Worm (Caenorhabditis elegans) whole organism, L4 larva: ENCODE data around the gene ins-19.

Source experiments
- Y75B8A.6 ChIP-seq: fragments of 200-800 bp; sonication (Bioruptor generic); IDR thresholded peaks from 2 replicates; pipeline ENCODE4 v1.3.6; 2022; ENCODE audit warnings: missing genetic modification reagents, missing genetic modification characterization, missing compliant biosample characterization
- aly-2 ChIP-seq: sonication (generic microtip); optimal IDR thresholded peaks from 2 replicates; lab custom pipeline; 2018; ENCODE audit warnings: missing biosample characterization, missing genetic modification characterization
- ama-1 ChIP-seq: fragments of 150-350 bp; optimal IDR thresholded peaks from 2 replicates; lab custom pipeline; 2014; ENCODE audit warnings: inconsistent platforms, mixed read lengths
- arid-1 ChIP-seq: fragments of 200-800 bp; sonication (Bioruptor generic); conservative IDR thresholded peaks from 2 replicates; pipeline ENCODE4 v1.3.6; 2022; ENCODE audit warnings: missing genetic modification reagents, missing genetic modification characterization, missing compliant biosample characterization
- ceh-32 ChIP-seq: sonication (generic microtip); optimal IDR thresholded peaks from 2 replicates; lab custom pipeline; 2016; ENCODE audit warnings: mild to moderate bottlenecking, missing genetic modification characterization, missing compliant biosample characterization; ENCODE audit not compliant: poor library complexity
- cey-2 ChIP-seq: sonication (generic microtip); optimal IDR thresholded peaks from 3 replicates; lab custom pipeline; 2017; ENCODE audit warnings: missing genetic modification characterization, mild to moderate bottlenecking, missing compliant biosample characterization, antibody characterized with exemption, borderline replicate concordance; ENCODE audit not compliant: insufficient read depth
- ctbp-1 ChIP-seq: fragments of 200-800 bp; sonication (Bioruptor generic); IDR thresholded peaks from 2 replicates; pipeline ENCODE4 v1.3.6; 2022; ENCODE audit warnings: missing genetic modification reagents, missing genetic modification characterization, missing compliant biosample characterization
- daf-19 ChIP-seq: fragments of 200-800 bp; sonication (Bioruptor generic); conservative IDR thresholded peaks from 2 replicates; pipeline ENCODE4 v1.3.6; 2022; ENCODE audit warnings: missing genetic modification characterization, missing compliant biosample characterization
- dmd-6 ChIP-seq: fragments of 200-800 bp; sonication (Bioruptor generic); IDR thresholded peaks from 2 replicates; pipeline ENCODE4 v1.3.6; 2022; ENCODE audit warnings: missing genetic modification reagents, missing genetic modification characterization, missing compliant biosample characterization
- dpl-1 ChIP-seq: fragments of 150-350 bp; optimal IDR thresholded peaks from 2 replicates; lab custom pipeline; 2014; ENCODE audit warnings: missing biosample characterization, missing genetic modification reagents, missing genetic modification characterization
- egl-27 ChIP-seq: sonication (generic microtip); optimal IDR thresholded peaks from 3 replicates; lab custom pipeline; 2017; ENCODE audit warnings: missing biosample characterization, missing genetic modification reagents, missing genetic modification characterization
- egl-43 ChIP-seq: fragments of 200-800 bp; sonication (Bioruptor generic); IDR thresholded peaks from 2 replicates; pipeline ENCODE4 v1.3.6; 2022; ENCODE audit warnings: missing genetic modification reagents, missing genetic modification characterization, missing compliant biosample characterization
- fkh-10 ChIP-seq: fragments of 150-350 bp; optimal IDR thresholded peaks from 2 replicates; lab custom pipeline; 2014; ENCODE audit warnings: missing biosample characterization, missing genetic modification reagents, missing genetic modification characterization
- fos-1 ChIP-seq: fragments of 150-350 bp; optimal IDR thresholded peaks from 2 replicates; lab custom pipeline; 2014; ENCODE audit warnings: missing biosample characterization, missing genetic modification characterization
- gei-8 ChIP-seq: fragments of 200-800 bp; sonication (Bioruptor generic); optimal IDR thresholded peaks from 2 replicates; lab custom pipeline; 2018; ENCODE audit warnings: mild to moderate bottlenecking, missing genetic modification characterization, missing compliant biosample characterization
- hlh-11 ChIP-seq: fragments of 200-800 bp; sonication (Bioruptor generic); optimal IDR thresholded peaks from 2 replicates; lab custom pipeline; 2018; ENCODE audit warnings: mild to moderate bottlenecking, missing genetic modification characterization, missing compliant biosample characterization
- hlh-30 ChIP-seq: sonication (generic microtip); optimal IDR thresholded peaks from 2 replicates; lab custom pipeline; 2017; ENCODE audit warnings: antibody characterized with exemption, mild to moderate bottlenecking, missing genetic modification characterization, missing compliant biosample characterization; ENCODE audit not compliant: insufficient read depth
- hmg-1.1 ChIP-seq: fragments of 200-800 bp; sonication (Bioruptor generic); IDR thresholded peaks from 2 replicates; pipeline ENCODE4 v1.3.6; 2022; ENCODE audit warnings: missing genetic modification reagents, missing genetic modification characterization, missing compliant biosample characterization
- lin-1 ChIP-seq: fragments of 200-800 bp; sonication (Bioruptor generic); IDR thresholded peaks from 2 replicates; pipeline ENCODE4 v1.3.6; 2022; ENCODE audit warnings: missing genetic modification reagents, missing genetic modification characterization, missing compliant biosample characterization
- lin-15B ChIP-seq: fragments of 150-350 bp; sonication (generic microtip); optimal IDR thresholded peaks from 3 replicates; lab custom pipeline; 2014; ENCODE audit warnings: missing biosample characterization, missing genetic modification characterization
- lin-29 ChIP-seq: fragments of 200-800 bp; sonication (Bioruptor generic); IDR thresholded peaks from 2 replicates; pipeline ENCODE4 v1.3.6; 2022; ENCODE audit warnings: missing genetic modification reagents, missing genetic modification characterization, missing compliant biosample characterization
- lsy-2 ChIP-seq, 2 experiments: fragments of 150-350 bp in 1 of 2; sonication (generic microtip) in 1 of 2; optimal IDR thresholded peaks; 2 replicates each; lab custom pipeline; 2014 to 2017; ENCODE audit warnings: missing biosample characterization in 2 of 2, missing genetic modification characterization in 2 of 2
- madf-5 ChIP-seq, 2 experiments: fragments of 200-800 bp; sonication (Bioruptor generic); IDR thresholded peaks; 2 replicates each; pipeline ENCODE4 v1.3.6; 2022; ENCODE audit warnings: missing compliant biosample characterization in 2 of 2, missing genetic modification characterization in 2 of 2
- madf-9 ChIP-seq: fragments of 200-800 bp; sonication (Bioruptor generic); conservative IDR thresholded peaks from 2 replicates; pipeline ENCODE4 v1.3.6; 2022; ENCODE audit warnings: missing genetic modification reagents, missing genetic modification characterization, missing compliant biosample characterization
- nhr-237 ChIP-seq: sonication (generic microtip); optimal IDR thresholded peaks from 2 replicates; lab custom pipeline; 2017; ENCODE audit warnings: missing biosample characterization, missing genetic modification characterization
- nhr-25 ChIP-seq: sonication (generic microtip); optimal IDR thresholded peaks from 2 replicates; lab custom pipeline; 2017; ENCODE audit warnings: missing genetic modification characterization, mild to moderate bottlenecking, missing compliant biosample characterization, antibody characterized with exemption, moderate library complexity, borderline replicate concordance; ENCODE audit not compliant: insufficient read depth
- nhr-42 ChIP-seq: fragments of 200-800 bp; sonication (Bioruptor generic); IDR thresholded peaks from 2 replicates; pipeline ENCODE4 v1.3.6; 2022; ENCODE audit warnings: missing genetic modification characterization, missing compliant biosample characterization
- nhr-48 ChIP-seq: sonication (generic microtip); optimal IDR thresholded peaks from 2 replicates; lab custom pipeline; 2016; ENCODE audit warnings: mild to moderate bottlenecking, missing genetic modification characterization, missing compliant biosample characterization
- nhr-77 ChIP-seq: fragments of 150-350 bp; optimal IDR thresholded peaks from 2 replicates; lab custom pipeline; 2014; ENCODE audit warnings: missing biosample characterization, missing genetic modification characterization
- php-3 ChIP-seq: fragments of 200-800 bp; sonication (Bioruptor generic); IDR thresholded peaks from 2 replicates; pipeline ENCODE4 v1.3.6; 2022; ENCODE audit warnings: missing genetic modification reagents, missing genetic modification characterization, missing compliant biosample characterization
- saeg-2 ChIP-seq: fragments of 200-800 bp; sonication (Bioruptor generic); IDR thresholded peaks from 2 replicates; pipeline ENCODE4 v1.3.6; 2022; ENCODE audit warnings: missing genetic modification reagents, missing genetic modification characterization, missing compliant biosample characterization
- skn-1 ChIP-seq: fragments of 150-350 bp; optimal IDR thresholded peaks from 2 replicates; lab custom pipeline; 2014; ENCODE audit warnings: missing biosample characterization, missing genetic modification characterization
- snpc-1.2 ChIP-seq: fragments of 200-800 bp; sonication (Bioruptor generic); IDR thresholded peaks from 2 replicates; pipeline ENCODE4 v1.3.6; 2022; ENCODE audit warnings: missing genetic modification reagents, missing genetic modification characterization, missing compliant biosample characterization
- spr-1 ChIP-seq: sonication (generic microtip); optimal IDR thresholded peaks from 2 replicates; lab custom pipeline; 2016; ENCODE audit warnings: mild to moderate bottlenecking, missing genetic modification characterization, missing compliant biosample characterization
- spr-3 ChIP-seq: fragments of 200-800 bp; sonication (Bioruptor generic); optimal IDR thresholded peaks from 2 replicates; lab custom pipeline; 2018; ENCODE audit warnings: mild to moderate bottlenecking, missing genetic modification characterization, missing compliant biosample characterization
- tag-97 ChIP-seq: fragments of 200-800 bp; sonication (Bioruptor generic); IDR thresholded peaks from 2 replicates; pipeline ENCODE4 v1.3.6; 2022; ENCODE audit warnings: missing genetic modification characterization, missing compliant biosample characterization
- unc-39 ChIP-seq: sonication (generic microtip); optimal IDR thresholded peaks from 2 replicates; lab custom pipeline; 2017; ENCODE audit warnings: missing biosample characterization, missing genetic modification characterization
- zfp-3 ChIP-seq: fragments of 200-800 bp; sonication (Bioruptor generic); conservative IDR thresholded peaks from 2 replicates; pipeline ENCODE4 v1.3.6; 2022; ENCODE audit warnings: missing genetic modification reagents, missing genetic modification characterization, missing compliant biosample characterization
- ztf-11 ChIP-seq: fragments of 150-350 bp; optimal IDR thresholded peaks from 2 replicates; lab custom pipeline; 2014; ENCODE audit warnings: missing biosample characterization, missing genetic modification characterization

Gene ins-19

DNA sequence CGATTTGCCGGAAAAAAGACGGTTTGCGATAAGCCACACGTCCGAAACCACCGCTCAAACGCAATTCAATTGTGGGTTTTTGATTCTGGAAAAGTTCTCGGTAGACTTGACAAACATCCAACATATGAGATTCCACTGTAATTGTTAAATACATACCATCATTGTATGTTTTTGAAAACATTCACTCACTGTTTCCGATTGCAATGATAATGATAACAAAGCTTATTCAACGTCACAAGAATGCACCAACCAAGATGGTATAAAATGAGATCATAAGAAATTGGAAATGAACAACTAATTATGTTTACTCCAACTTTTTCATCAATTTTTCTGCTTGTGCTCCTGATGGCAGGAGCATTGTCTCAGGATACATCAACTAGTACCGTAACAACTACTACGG lies 20.5 kb downstream of the ins-19 start, which contains the start of gene clec-122:
clec-122 (plus strand) TSS at position 301 of the 400 bp plus-strand sequence.
- no peak for TF ChIP-seq lin-1
- TF ChIP-seq spr-1 (tag; lab: Kevin White, UChicago) = no peak
- no peak for TF ChIP-seq php-3
- TF ChIP-seq fos-1 (tag; lab: Kevin White, UChicago) = no peak
- no peak for TF ChIP-seq nhr-237 (tag; lab: Kevin White, UChicago)
- TF ChIP-seq hlh-30 (tag; lab: Kevin White, UChicago) = no peak
- no peak for TF ChIP-seq daf-19 (GFP tag; lab: Robert Waterston, UW)
- no peak for TF ChIP-seq ztf-11 (tag; lab: Kevin White, UChicago)
- no peak for TF ChIP-seq snpc-1.2 (GFP tag; lab: Robert Waterston, UW)
- no peak for TF ChIP-seq ctbp-1 (GFP tag; lab: Robert Waterston, UW)
- no peak for TF ChIP-seq madf-5 (GFP tag; IDR thresholded peaks at IDR 0.05; lab: Robert Waterston, UW)
- TF ChIP-seq arid-1 (GFP tag; lab: Robert Waterston, UW) = no peak
- no peak for TF ChIP-seq hlh-11
- no peak for TF ChIP-seq aly-2 (tag; lab: Kevin White, UChicago)
- TF ChIP-seq lin-15B (tag; lab: Kevin White, UChicago) = no peak
- TF ChIP-seq saeg-2 (GFP tag; lab: Robert Waterston, UW) = no peak
- TF ChIP-seq tag-97 (GFP tag; lab: Robert Waterston, UW) = no peak
- TF ChIP-seq cey-2 (tag; lab: Kevin White, UChicago) = no peak

DNA sequence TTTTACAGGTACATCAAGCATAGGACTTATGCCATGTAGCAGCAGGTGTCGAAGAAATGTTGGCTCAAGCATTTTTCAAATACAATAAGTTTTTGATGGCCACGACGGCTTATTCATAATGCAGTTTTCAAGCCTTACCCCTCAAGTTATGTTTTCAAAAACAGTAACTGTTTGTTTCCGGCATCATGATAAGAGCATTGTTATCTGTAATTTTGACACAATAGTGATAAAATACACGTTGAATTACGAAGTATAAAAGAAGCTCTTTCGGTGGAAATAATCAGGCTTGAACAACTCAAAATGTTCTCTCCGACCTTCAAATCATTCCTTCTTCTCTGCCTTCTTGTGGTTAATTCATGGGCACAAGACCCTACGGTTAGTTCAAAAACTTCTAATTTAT lies 24.2 kb downstream of the ins-19 start, which contains the start of gene clec-121:
clec-121 (plus strand) TSS at position 301 of the 400 bp plus-strand sequence.
- TF ChIP-seq nhr-77 (no peak), gei-8 (no peak), dpl-1 (GFP tag; lab: Kevin White, UChicago) (no peak), unc-39 (tag; lab: Kevin White, UChicago) (no peak), fkh-10 (no peak), madf-9 (GFP tag; lab: Robert Waterston, UW) (no peak), php-3 (no peak), nhr-48 (no peak), saeg-2 (GFP tag; lab: Robert Waterston, UW) (no peak)

DNA sequence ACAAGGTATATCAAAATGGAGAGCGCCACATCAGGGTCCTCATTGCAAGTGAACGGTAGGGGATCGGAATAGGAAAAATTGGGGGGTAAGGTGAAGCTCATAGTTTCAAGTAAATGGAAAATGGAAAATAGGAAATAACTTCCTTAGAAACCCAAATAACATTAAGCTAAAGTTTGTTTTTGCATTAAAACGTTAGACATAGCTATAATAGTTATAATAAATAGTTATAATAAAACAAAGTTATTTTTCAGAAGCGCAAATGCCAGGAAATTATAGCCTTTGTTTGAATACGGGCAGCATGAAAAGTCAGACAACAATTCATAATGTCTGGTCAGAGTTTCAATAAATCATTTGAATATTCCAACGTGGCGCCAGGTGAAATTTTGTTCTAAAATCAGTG lies 25.7 kb downstream of the ins-19 start, which contains the start of gene srg-24:
srg-24 (minus strand) TSS at position 101 of the 400 bp plus-strand sequence.
- TF ChIP-seq lsy-2 (tag; optimal IDR thresholded peaks at IDR 0.05; lab: Kevin White, UChicago) (no peak), egl-27 (tag; lab: Kevin White, UChicago) (no peak), dmd-6 (no peak), lin-1 (no peak), nhr-25 (tag; lab: Kevin White, UChicago) (no peak), Y75B8A.6 (no peak), hmg-1.1 (GFP tag; lab: Robert Waterston, UW) (no peak), nhr-42 (GFP tag; lab: Robert Waterston, UW) (no peak), spr-3 (GFP tag; lab: Kevin White, UChicago) (no peak), ceh-32 (tag; lab: Kevin White, UChicago) (no peak), fkh-10 (no peak), lin-29 (no peak)

DNA sequence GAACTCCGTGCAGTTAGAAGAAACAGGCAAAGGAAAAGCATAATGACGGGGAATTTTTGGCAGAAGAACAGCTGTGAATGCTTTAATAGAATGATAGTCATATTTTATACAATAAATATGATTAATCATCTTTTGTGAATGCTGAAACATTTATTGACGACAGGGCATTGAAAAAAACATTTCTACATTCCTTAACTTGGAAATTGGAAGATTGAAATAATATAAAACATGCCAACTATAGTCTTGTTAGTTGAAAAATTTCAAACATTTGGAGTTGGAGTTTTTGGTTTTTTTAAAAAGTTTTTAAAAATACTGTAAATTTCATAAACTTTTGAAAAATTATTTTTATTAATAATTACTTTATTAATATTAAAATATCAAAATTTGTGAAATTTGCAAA lies 29.4 kb downstream of the ins-19 start, which contains the start of gene Y25C1A.14:
Y25C1A.14 (minus strand) TSS at position 101 of the 400 bp plus-strand sequence.
- TF ChIP-seq egl-27 (tag; lab: Kevin White, UChicago) = no peak
- no peak for TF ChIP-seq zfp-3 (GFP tag; lab: Robert Waterston, UW)
- TF ChIP-seq skn-1 = no peak
- no peak for TF ChIP-seq egl-43 (GFP tag; lab: Robert Waterston, UW)
- TF ChIP-seq ama-1 = no peak
